Worm (Caenorhabditis elegans) whole organism, late embryonic: ENCODE data around the gene frpr-11.
A peak's percentile ranks its signal among the peaks of the same experiment; 100 is the strongest.

ENCODE experiments used
- C08G9.2 ChIP-seq: sonication (generic microtip); optimal IDR thresholded peaks from 2 replicates; lab custom pipeline; 2016; ENCODE audit warnings: mild to moderate bottlenecking, missing genetic modification characterization, moderate library complexity, missing compliant biosample characterization
- F13H6.1 ChIP-seq: sonication (generic microtip); optimal IDR thresholded peaks from 2 replicates; lab custom pipeline; 2016; ENCODE audit warnings: missing genetic modification characterization, missing compliant biosample characterization
- T23F11.4 ChIP-seq: fragments of 200-800 bp; sonication (Bioruptor generic); optimal IDR thresholded peaks from 2 replicates; lab custom pipeline; 2018; ENCODE audit warnings: mild to moderate bottlenecking, missing genetic modification characterization, missing compliant biosample characterization
- Y22D7AL.16 ChIP-seq: sonication (generic microtip); optimal IDR thresholded peaks from 2 replicates; lab custom pipeline; 2016; ENCODE audit warnings: missing genetic modification characterization, missing compliant biosample characterization
- ahr-1 ChIP-seq: sonication (generic microtip); optimal IDR thresholded peaks from 2 replicates; lab custom pipeline; 2016; ENCODE audit warnings: missing genetic modification characterization, missing compliant biosample characterization
- ceh-14 ChIP-seq: sonication (generic microtip); optimal IDR thresholded peaks from 2 replicates; lab custom pipeline; 2016; ENCODE audit warnings: missing genotype, missing genetic modification characterization, missing compliant biosample characterization
- ceh-18 ChIP-seq: sonication (generic microtip); optimal IDR thresholded peaks from 2 replicates; lab custom pipeline; 2016; ENCODE audit warnings: missing genetic modification characterization, missing compliant biosample characterization
- ceh-2 ChIP-seq: sonication (generic microtip); optimal IDR thresholded peaks from 2 replicates; lab custom pipeline; 2016; ENCODE audit warnings: missing genotype, missing genetic modification characterization, missing compliant biosample characterization
- ceh-22 ChIP-seq: sonication (generic microtip); optimal IDR thresholded peaks from 2 replicates; lab custom pipeline; 2017; ENCODE audit warnings: missing biosample characterization, missing genetic modification characterization
- ceh-31 ChIP-seq: sonication (generic microtip); optimal IDR thresholded peaks from 2 replicates; lab custom pipeline; 2016; ENCODE audit warnings: missing genetic modification characterization, missing compliant biosample characterization
- ceh-34 ChIP-seq: sonication (generic microtip); optimal IDR thresholded peaks from 2 replicates; lab custom pipeline; 2016; ENCODE audit warnings: mild to moderate bottlenecking, missing genetic modification characterization, missing compliant biosample characterization
- ceh-45 ChIP-seq: fragments of 200-800 bp; sonication (Bioruptor generic); IDR thresholded peaks from 2 replicates; pipeline ENCODE4 v1.3.6; 2022; ENCODE audit warnings: missing genetic modification reagents, missing genetic modification characterization, missing compliant biosample characterization
- ceh-48 ChIP-seq: sonication (generic microtip); optimal IDR thresholded peaks from 2 replicates; lab custom pipeline; 2016; ENCODE audit warnings: missing genetic modification characterization, inconsistent platforms, missing compliant biosample characterization
- ceh-6 ChIP-seq: fragments of 200-800 bp; sonication (Bioruptor generic); optimal IDR thresholded peaks from 2 replicates; lab custom pipeline; 2018; ENCODE audit warnings: mild to moderate bottlenecking, missing genetic modification characterization, missing compliant biosample characterization
- ceh-9 ChIP-seq: sonication (generic microtip); optimal IDR thresholded peaks from 2 replicates; lab custom pipeline; 2016; ENCODE audit warnings: mild to moderate bottlenecking, missing genetic modification characterization, inconsistent platforms, missing compliant biosample characterization
- dmd-4 ChIP-seq: sonication (generic microtip); optimal IDR thresholded peaks from 2 replicates; lab custom pipeline; 2016; ENCODE audit warnings: borderline replicate concordance, missing genetic modification characterization, missing compliant biosample characterization
- dve-1 ChIP-seq: sonication (generic microtip); optimal IDR thresholded peaks from 2 replicates; lab custom pipeline; 2017; ENCODE audit warnings: antibody characterized with exemption, mild to moderate bottlenecking, missing genetic modification characterization, missing compliant biosample characterization
- elt-4 ChIP-seq: sonication (generic microtip); optimal IDR thresholded peaks from 2 replicates; lab custom pipeline; 2016; ENCODE audit warnings: missing genetic modification characterization, missing compliant biosample characterization
- ets-4 ChIP-seq: sonication (generic microtip); optimal IDR thresholded peaks from 2 replicates; lab custom pipeline; 2016; ENCODE audit warnings: missing genetic modification characterization, missing compliant biosample characterization
- eyg-1 ChIP-seq: sonication (generic microtip); optimal IDR thresholded peaks from 2 replicates; lab custom pipeline; 2016; ENCODE audit warnings: missing genotype, missing genetic modification characterization, missing compliant biosample characterization
- fax-1 ChIP-seq: sonication (generic microtip); optimal IDR thresholded peaks from 2 replicates; lab custom pipeline; 2016; ENCODE audit warnings: missing genotype, missing genetic modification characterization, missing compliant biosample characterization
- fkh-6 ChIP-seq: sonication (generic microtip); optimal IDR thresholded peaks from 2 replicates; lab custom pipeline; 2016; ENCODE audit warnings: missing genetic modification characterization, missing compliant biosample characterization
- hlh-13 ChIP-seq: fragments of 200-800 bp; sonication (Bioruptor generic); optimal IDR thresholded peaks from 2 replicates; lab custom pipeline; 2018; ENCODE audit warnings: mild to moderate bottlenecking, missing genetic modification characterization, missing compliant biosample characterization
- hlh-15 ChIP-seq: sonication (generic microtip); optimal IDR thresholded peaks from 2 replicates; lab custom pipeline; 2016; ENCODE audit warnings: missing genetic modification characterization, missing compliant biosample characterization
- hlh-6 ChIP-seq: sonication (generic microtip); optimal IDR thresholded peaks from 2 replicates; lab custom pipeline; 2016; ENCODE audit warnings: missing genotype, missing genetic modification characterization, missing compliant biosample characterization
- hlh-8 ChIP-seq: sonication (generic microtip); optimal IDR thresholded peaks from 2 replicates; lab custom pipeline; 2016; ENCODE audit warnings: missing genotype, missing genetic modification characterization, missing compliant biosample characterization
- nfya-1 ChIP-seq: sonication (generic microtip); optimal IDR thresholded peaks from 2 replicates; lab custom pipeline; 2017; ENCODE audit warnings: missing genetic modification characterization, mild to moderate bottlenecking, missing compliant biosample characterization, antibody characterized with exemption, moderate library complexity
- nhr-11 ChIP-seq: fragments of 150-350 bp; optimal IDR thresholded peaks from 2 replicates; lab custom pipeline; 2014; ENCODE audit warnings: missing biosample characterization, missing genetic modification characterization
- npax-4 ChIP-seq: sonication (generic microtip); optimal IDR thresholded peaks from 2 replicates; lab custom pipeline; 2016; ENCODE audit warnings: missing genetic modification characterization, missing compliant biosample characterization
- odd-2 ChIP-seq: sonication (generic microtip); optimal IDR thresholded peaks from 2 replicates; lab custom pipeline; 2017; ENCODE audit warnings: antibody characterized with exemption, mild to moderate bottlenecking, missing genetic modification characterization, missing compliant biosample characterization
- pag-3 ChIP-seq: sonication (generic microtip); optimal IDR thresholded peaks from 2 replicates; lab custom pipeline; 2016; ENCODE audit warnings: missing compliant biosample characterization, missing genetic modification characterization, borderline replicate concordance
- pat-9 ChIP-seq: fragments of 200-800 bp; sonication (Bioruptor generic); optimal IDR thresholded peaks from 2 replicates; lab custom pipeline; 2018; ENCODE audit warnings: mild to moderate bottlenecking, missing genetic modification characterization, moderate library complexity, missing compliant biosample characterization
- pax-1 ChIP-seq: fragments of 150-350 bp; optimal IDR thresholded peaks from 2 replicates; lab custom pipeline; 2014; ENCODE audit warnings: missing biosample characterization, missing genetic modification characterization
- pha-2 ChIP-seq: sonication (generic microtip); optimal IDR thresholded peaks from 2 replicates; lab custom pipeline; 2017; ENCODE audit warnings: mild to moderate bottlenecking, missing genetic modification characterization, missing compliant biosample characterization
- pqm-1 ChIP-seq: sonication (generic microtip); optimal IDR thresholded peaks from 2 replicates; lab custom pipeline; 2016; ENCODE audit warnings: missing genetic modification characterization, missing compliant biosample characterization
- ref-2 ChIP-seq: sonication (generic microtip); optimal IDR thresholded peaks from 2 replicates; lab custom pipeline; 2016; ENCODE audit warnings: missing genetic modification characterization, missing compliant biosample characterization
- rnt-1 ChIP-seq: sonication (generic microtip); optimal IDR thresholded peaks from 2 replicates; lab custom pipeline; 2016; ENCODE audit warnings: missing genetic modification characterization, missing compliant biosample characterization
- sdc-2 ChIP-seq: sonication (generic microtip); optimal IDR thresholded peaks from 2 replicates; lab custom pipeline; 2016; ENCODE audit warnings: missing genotype, missing genetic modification characterization, missing compliant biosample characterization
- sox-2 ChIP-seq: fragments of 200-800 bp; sonication (Bioruptor generic); IDR thresholded peaks from 2 replicates; pipeline ENCODE4 v1.3.6; 2022; ENCODE audit warnings: missing genetic modification reagents, missing genetic modification characterization, missing compliant biosample characterization
- syd-9 ChIP-seq: sonication (generic microtip); optimal IDR thresholded peaks from 2 replicates; lab custom pipeline; 2016; ENCODE audit warnings: mild to moderate bottlenecking, missing genetic modification characterization, moderate library complexity, missing compliant biosample characterization
- tbx-2 ChIP-seq: sonication (generic microtip); optimal IDR thresholded peaks from 2 replicates; lab custom pipeline; 2016; ENCODE audit warnings: missing genetic modification characterization, missing compliant biosample characterization
- ttx-3 ChIP-seq: sonication (generic microtip); optimal IDR thresholded peaks from 2 replicates; lab custom pipeline; 2016; ENCODE audit warnings: missing genetic modification reagents, missing genetic modification characterization, missing compliant biosample characterization
- unc-3 ChIP-seq, 2 experiments: fragments of 200-800 bp in 1 of 2; sonication (Bioruptor generic) in 1 of 2; sonication (generic microtip) in 1 of 2; conservative IDR thresholded peaks in 1 of 2; optimal IDR thresholded peaks in 1 of 2; 2 replicates each; pipeline versions ENCODE4 v1.3.6 to Lab custom; 2016 to 2022; ENCODE audit warnings: missing compliant biosample characterization in 2 of 2, missing genetic modification characterization in 2 of 2, missing genetic modification reagents in 1 of 2
- unc-55 ChIP-seq: sonication (generic microtip); optimal IDR thresholded peaks from 2 replicates; lab custom pipeline; 2017; ENCODE audit warnings: missing biosample characterization, missing genetic modification reagents, missing genetic modification characterization
- unc-86 ChIP-seq: sonication (generic microtip); optimal IDR thresholded peaks from 2 replicates; lab custom pipeline; 2016; ENCODE audit warnings: missing genetic modification characterization, missing compliant biosample characterization
- ztf-16 ChIP-seq: sonication (generic microtip); optimal IDR thresholded peaks from 2 replicates; lab custom pipeline; 2017; ENCODE audit warnings: missing genetic modification characterization, missing compliant biosample characterization

The frpr-11 gene

ce11 chrV:8932318-8932717 is 25.3 kb downstream of the frpr-11 start, which contains the start of gene H14N18.2:
TSS of gene H14N18.2 (plus strand) at chrV:8932618.
- TF ChIP-seq pag-3 (tag; lab: Kevin White, UChicago) (no peak), nhr-11 (tag; lab: Kevin White, UChicago) (no peak), ceh-14 (no peak), ceh-9 (tag; lab: Kevin White, UChicago) (no peak), F13H6.1 (no peak), pat-9 (tag; lab: Kevin White, UChicago) (no peak), npax-4 (tag; lab: Kevin White, UChicago) (no peak), syd-9 (no peak), ceh-2 (tag; lab: Kevin White, UChicago) (no peak), sox-2 (no peak), fkh-6 (tag; lab: Kevin White, UChicago) (no peak), ceh-22 (tag; lab: Kevin White, UChicago) (no peak), hlh-8 (tag; lab: Kevin White, UChicago) (no peak), ahr-1 (tag; lab: Kevin White, UChicago) (no peak), Y22D7AL.16 (tag; lab: Kevin White, UChicago) (no peak), unc-86 (no peak), odd-2 (tag; lab: Kevin White, UChicago) (no peak)

- no peak for TF ChIP-seq pha-2
- TF ChIP-seq ahr-1 (tag; lab: Kevin White, UChicago), result no peak
- no peak for TF ChIP-seq hlh-6 (tag; lab: Kevin White, UChicago)
- TF ChIP-seq hlh-15, result no peak
- TF ChIP-seq ceh-48 (tag; lab: Kevin White, UChicago), result no peak
- TF ChIP-seq ref-2 (tag; lab: Kevin White, UChicago), result no peak
- TF ChIP-seq fax-1 (tag; lab: Kevin White, UChicago), result no peak
- TF ChIP-seq pqm-1 (tag; lab: Kevin White, UChicago), result no peak
- no peak for TF ChIP-seq pat-9 (tag; lab: Kevin White, UChicago)
- no peak for TF ChIP-seq elt-4 (tag; lab: Kevin White, UChicago)
- no peak for TF ChIP-seq ceh-45 (GFP tag; lab: Robert Waterston, UW)
- no peak for TF ChIP-seq dmd-4 (tag; lab: Kevin White, UChicago)
- no peak for TF ChIP-seq hlh-13
- TF ChIP-seq ceh-2 (tag; lab: Kevin White, UChicago), result no peak
- TF ChIP-seq ttx-3 (tag; lab: Kevin White, UChicago), result no peak
- no peak for TF ChIP-seq pax-1 (tag; lab: Kevin White, UChicago)
- TF ChIP-seq unc-3 (GFP tag; conservative IDR thresholded peaks at IDR 0.05; lab: Robert Waterston, UW), result no peak
- TF ChIP-seq unc-3 (tag; optimal IDR thresholded peaks at IDR 0.05; lab: Kevin White, UChicago), result no peak
- TF ChIP-seq T23F11.4, result no peak
- TF ChIP-seq eyg-1 (tag; lab: Kevin White, UChicago), result no peak
- no peak for TF ChIP-seq ztf-16
Measured at ce11 chrV:8934264-8934663, 27.3 kb downstream of the frpr-11 start.

ce11 chrV:8935104-8935503 is 28.1 kb downstream of the frpr-11 start:
- no peak for TF ChIP-seq C08G9.2 (tag; lab: Kevin White, UChicago)
- TF ChIP-seq dve-1, result no peak
- no peak for TF ChIP-seq sdc-2
- no peak for TF ChIP-seq pax-1 (tag; lab: Kevin White, UChicago)
- TF ChIP-seq odd-2 (tag; lab: Kevin White, UChicago), result no peak
- no peak for TF ChIP-seq rnt-1 (tag; lab: Kevin White, UChicago)
- TF ChIP-seq eyg-1 (tag; lab: Kevin White, UChicago), result no peak

- TF ChIP-seq ceh-31, result peak; percentile 36
- no peak for TF ChIP-seq hlh-6 (tag; lab: Kevin White, UChicago)
- peak; percentile 26 for TF ChIP-seq F13H6.1
- peak; percentile 80 for TF ChIP-seq rnt-1 (tag; lab: Kevin White, UChicago)
- peak; percentile 11 for TF ChIP-seq ceh-34 (tag; lab: Kevin White, UChicago)
- TF ChIP-seq ceh-6, result no peak
- TF ChIP-seq ref-2 (tag; lab: Kevin White, UChicago), result peak; percentile 54
- TF ChIP-seq pat-9 (tag; lab: Kevin White, UChicago), result peak; percentile 38
- TF ChIP-seq pag-3 (tag; lab: Kevin White, UChicago), result no peak
- TF ChIP-seq unc-55 (GFP tag; lab: Kevin White, UChicago), result peak; percentile 86
- TF ChIP-seq nfya-1 (tag; lab: Kevin White, UChicago), result peak; percentile 79
- peak; percentile 23 for TF ChIP-seq C08G9.2 (tag; lab: Kevin White, UChicago)
- TF ChIP-seq elt-4 (tag; lab: Kevin White, UChicago), result no peak
- peak; percentile 23 for TF ChIP-seq tbx-2 (tag; lab: Kevin White, UChicago)
- peak; percentile 83 for TF ChIP-seq ceh-18 (tag; lab: Kevin White, UChicago)
- TF ChIP-seq ets-4 (tag; lab: Kevin White, UChicago), result peak; percentile 60
- peak; percentile 9 for TF ChIP-seq dve-1
Measured at ce11 chrV:8936184-8936589, 29.2 kb downstream of the frpr-11 start, which contains the start of gene unc-23. TSS of gene unc-23 (plus strand) at chrV:8936359.
